Fruit fly (Drosophila melanogaster): ENCODE measurements around the gene Cand1.
A peak's percentile ranks its signal among the peaks of the same experiment; 100 is the strongest.

Gene Cand1

dm6 chr2L:10341405-10341804 is 21.1 kb downstream of the Cand1 start, which contains the start of gene CG31715:
Gene CG31715, plus strand, starts transcription at chr2L:10341616.
- TF ChIP-seq Hr78 (GFP tag; optimal IDR thresholded peaks at IDR 0.05) (no peak), Rel (GFP tag; optimal IDR thresholded peaks at IDR 0.05) (no peak), Rel (tag; optimal IDR thresholded peaks at IDR 0.05) (no peak), OdsH (GFP tag; optimal IDR thresholded peaks at IDR 0.05) (no peak), tai (GFP tag; optimal IDR thresholded peaks at IDR 0.05) (no peak), N (GFP tag; optimal IDR thresholded peaks at IDR 0.05) (no peak), CG32264 (GFP tag; optimal IDR thresholded peaks at IDR 0.05) (no peak), CrebA (GFP tag; optimal IDR thresholded peaks at IDR 0.05; ENCODE audit: borderline replicate concordance) (no peak), sv (GFP tag; optimal IDR thresholded peaks at IDR 0.05) (no peak), Hnf4 (GFP tag; optimal IDR thresholded peaks at IDR 0.05) (peak; percentile 21), ey (GFP tag; optimal IDR thresholded peaks at IDR 0.05) (peak; percentile 9), Myc (optimal IDR thresholded peaks at IDR 0.05) (no peak), GATAd (GFP tag; optimal IDR thresholded peaks at IDR 0.05) (no peak), CG9705 (GFP tag; optimal IDR thresholded peaks at IDR 0.05) (no peak), Jra (GFP tag; optimal IDR thresholded peaks at IDR 0.05) (no peak), usp (GFP tag; optimal IDR thresholded peaks at IDR 0.05) (no peak), foxo (GFP tag; optimal IDR thresholded peaks at IDR 0.05) (peak in 1 of 2 experiments; percentile 48), HLH106 (tag; optimal IDR thresholded peaks at IDR 0.05) (peak; percentile 6), psq (GFP tag; optimal IDR thresholded peaks at IDR 0.05) (peak; percentile 13), rgr (GFP tag; optimal IDR thresholded peaks at IDR 0.05) (peak; percentile 64), Sp1 (GFP tag; optimal IDR thresholded peaks at IDR 0.05) (no peak), brk (GFP tag; optimal IDR thresholded peaks at IDR 0.05) (peak; percentile 60), Mio (GFP tag; optimal IDR thresholded peaks at IDR 0.05) (no peak), woc (GFP tag; optimal IDR thresholded peaks at IDR 0.05) (peak; percentile 35), Dif (GFP tag; optimal IDR thresholded peaks at IDR 0.05; ENCODE audit: partially characterized antibody) (no peak), dsf (GFP tag; optimal IDR thresholded peaks at IDR 0.05; ENCODE audit: borderline replicate concordance) (peak; percentile 9), pan (optimal IDR thresholded peaks at IDR 0.05) (no peak), Abd-B (GFP tag; optimal IDR thresholded peaks at IDR 0.05) (no peak), jim (GFP tag; optimal IDR thresholded peaks at IDR 0.05) (no peak), h (GFP tag; optimal IDR thresholded peaks at IDR 0.05) (peak; percentile 20), fru (GFP tag; optimal IDR thresholded peaks at IDR 0.05) (no peak), Dfd (GFP tag; optimal IDR thresholded peaks at IDR 0.05) (no peak), Hr83 (GFP tag; optimal IDR thresholded peaks at IDR 0.05; ENCODE audit: poor library complexity, severe bottlenecking) (peak; percentile 32), lola (GFP tag; optimal IDR thresholded peaks at IDR 0.05) (no peak), br (GFP tag; optimal IDR thresholded peaks at IDR 0.05) (no peak), dmrt93B (GFP tag; optimal IDR thresholded peaks at IDR 0.05) (no peak), dl (GFP tag; optimal IDR thresholded peaks at IDR 0.05; ENCODE audit: insufficient read depth in 1 of 2, partially characterized antibody in 2 of 2) (no peak), sage (GFP tag; optimal IDR thresholded peaks at IDR 0.05) (no peak), Vsx2 (GFP tag; optimal IDR thresholded peaks at IDR 0.05; ENCODE audit: partially characterized antibody) (no peak)

dm6 chr2L:10339841-10340240 is 22.7 kb downstream of the Cand1 start:
- TF ChIP-seq Hr78 (GFP tag; optimal IDR thresholded peaks at IDR 0.05) (no peak), h (GFP tag; optimal IDR thresholded peaks at IDR 0.05) (no peak), Dif (GFP tag; optimal IDR thresholded peaks at IDR 0.05; ENCODE audit: partially characterized antibody) (no peak), sage (GFP tag; optimal IDR thresholded peaks at IDR 0.05) (no peak), OdsH (GFP tag; optimal IDR thresholded peaks at IDR 0.05) (no peak), fru (GFP tag; optimal IDR thresholded peaks at IDR 0.05) (no peak), CrebA (GFP tag; optimal IDR thresholded peaks at IDR 0.05; ENCODE audit: borderline replicate concordance) (no peak), Hr83 (GFP tag; optimal IDR thresholded peaks at IDR 0.05; ENCODE audit: poor library complexity, severe bottlenecking) (no peak), Jra (GFP tag; optimal IDR thresholded peaks at IDR 0.05) (no peak), tai (GFP tag; optimal IDR thresholded peaks at IDR 0.05) (no peak), Sp1 (GFP tag; optimal IDR thresholded peaks at IDR 0.05) (no peak)

Measured in whole organism, wandering third instar larva.